Worm (Caenorhabditis elegans) whole organism, L3 larva: ENCODE results near the gene ZK666.4.

Experiments
- ama-1 ChIP-seq: fragments of 150-350 bp; optimal IDR thresholded peaks from 2 replicates; lab custom pipeline; 2018
- ceh-9 ChIP-seq: sonication (generic microtip); optimal IDR thresholded peaks from 2 replicates; lab custom pipeline; 2018; ENCODE audit warnings: missing biosample characterization, missing genetic modification characterization

- TF ChIP-seq ceh-9 (tag; lab: Kevin White, UChicago) (no peak), ama-1 (lab: Kevin White, UChicago) (no peak)
Measured at ce11 chrII:10507906-10508305, 30.8 kb downstream of the ZK666.4 start.
